Worm (Caenorhabditis elegans) whole organism, early embryonic: ENCODE measurements around the gene pink-1.

Experiments used
- F13C5.2 ChIP-seq: sonication (generic microtip); optimal IDR thresholded peaks from 2 replicates; lab custom pipeline; 2017; ENCODE audit warnings: mild to moderate bottlenecking, missing genetic modification characterization, inconsistent platforms, missing compliant biosample characterization
- ama-1 ChIP-seq: fragments of 150-350 bp; optimal IDR thresholded peaks from 2 replicates; lab custom pipeline; 2014
- scrt-1 ChIP-seq: fragments of 200-800 bp; sonication (Bioruptor generic); IDR thresholded peaks from 2 replicates; pipeline ENCODE4 v1.3.6; 2022; ENCODE audit warnings: missing genetic modification characterization, missing compliant biosample characterization

DNA sequence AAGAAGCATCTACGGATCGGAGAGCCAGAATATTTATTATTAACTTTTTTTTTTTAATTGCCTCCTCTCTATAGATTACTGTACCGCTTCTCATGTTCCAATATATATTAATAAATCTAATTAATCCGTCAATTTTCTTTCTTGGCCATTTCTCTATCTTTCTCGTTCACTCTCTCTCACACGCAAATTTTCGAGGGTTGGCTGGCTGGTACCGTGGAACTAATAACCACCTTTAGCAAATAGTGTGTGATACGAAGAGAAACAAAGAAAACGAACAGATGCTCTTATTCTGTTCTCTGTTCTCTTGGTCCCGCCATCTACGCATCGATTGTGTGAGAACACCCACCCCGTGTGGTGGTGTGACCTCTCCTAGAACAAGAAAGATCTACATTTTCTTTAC, 22.8 kb upstream of the pink-1 start:
- TF ChIP-seq scrt-1 (GFP tag; lab: Robert Waterston, UW) (no peak), F13C5.2 (no peak), ama-1 (no peak)
